Fruit fly (Drosophila melanogaster): ENCODE data around the gene CG11069.
A peak's percentile ranks its signal among the peaks of the same experiment; 100 is the strongest.

Gene CG11069

dm6 chr3R:24906648-24907047 is 12.1 kb downstream of the CG11069 start:
- TF ChIP-seq E2f2 (GFP tag; IDR thresholded peaks at IDR 0.05) (no peak), YL-1 (GFP tag; optimal IDR thresholded peaks at IDR 0.05) (no peak), CG6689 (GFP tag; IDR thresholded peaks at IDR 0.05) (no peak), dysf (GFP tag; IDR thresholded peaks at IDR 0.05) (no peak), CG14050 (GFP tag; IDR thresholded peaks at IDR 0.05) (no peak), Drgx (GFP tag; IDR thresholded peaks at IDR 0.05) (peak; percentile 46; the same call in 1 of the 2 replicates), sens (GFP tag) (peak; percentile 35), Dip3 (GFP tag; optimal IDR thresholded peaks at IDR 0.05) (no peak), Elba2 (GFP tag; optimal IDR thresholded peaks at IDR 0.05) (no peak), Atf6 (GFP tag; IDR thresholded peaks at IDR 0.05) (no peak), Vsx1 (GFP tag; optimal IDR thresholded peaks at IDR 0.05) (no peak), dati (GFP tag; IDR thresholded peaks at IDR 0.05) (no peak), CG7372 (GFP tag; IDR thresholded peaks at IDR 0.05) (0 out of 2 replicates have a peak, but pooled peaks have one; percentile 1), H2.0 (GFP tag; IDR thresholded peaks at IDR 0.05) (no peak), Adf1 (GFP tag; IDR thresholded peaks at IDR 0.05) (no peak)

dm6 chr3R:24908034-24908433 is 13.5 kb downstream of the CG11069 start:
- peak; percentile 28; the same call in 1 of the 2 replicates for TF ChIP-seq Drgx (GFP tag; IDR thresholded peaks at IDR 0.05)
- no peak for TF ChIP-seq CG18476 (GFP tag; optimal IDR thresholded peaks at IDR 0.05)

dm6 chr3R:24910097-24910496 is 15.6 kb downstream of the CG11069 start:
- TF ChIP-seq sens (GFP tag) (peak; percentile 17), sisA (GFP tag; IDR thresholded peaks at IDR 0.05) (peak; percentile 34; the same call in 1 of the 2 replicates), Drgx (GFP tag; IDR thresholded peaks at IDR 0.05) (peak; percentile 81), Ptx1 (GFP tag; IDR thresholded peaks at IDR 0.05) (0 out of 2 replicates have a peak, but pooled peaks have one; percentile 28), prd (optimal IDR thresholded peaks at IDR 0.05) (no peak), prd (GFP tag; IDR thresholded peaks at IDR 0.05) (peak; percentile 37; the same call in 1 of the 3 replicates), slbo (GFP tag; IDR thresholded peaks at IDR 0.05) (0 out of 2 replicates have a peak, but pooled peaks have one; percentile 3), ATbp (GFP tag; optimal IDR thresholded peaks at IDR 0.05) (no peak), dmrt11E (tag; optimal IDR thresholded peaks at IDR 0.05) (no peak)

- TF ChIP-seq Bdp1 (GFP tag; optimal IDR thresholded peaks at IDR 0.05) = peak; percentile 89
- TF ChIP-seq Six4 (GFP tag; optimal IDR thresholded peaks at IDR 0.05) = no peak
- no peak for TF ChIP-seq CG31365 (tag; optimal IDR thresholded peaks at IDR 0.05)
- TF ChIP-seq dimm (GFP tag; IDR thresholded peaks at IDR 0.05) = no peak
- TF ChIP-seq CG10147 (GFP tag; optimal IDR thresholded peaks at IDR 0.05) = no peak
- no peak for TF ChIP-seq CG18262 (tag; optimal IDR thresholded peaks at IDR 0.05)
- TF ChIP-seq ci (GFP tag; IDR thresholded peaks at IDR 0.05) = no peak
- no peak for TF ChIP-seq nom (GFP tag; optimal IDR thresholded peaks at IDR 0.05)
- TF ChIP-seq Nf-YA (GFP tag; IDR thresholded peaks at IDR 0.05) = no peak
- TF ChIP-seq Dbx (GFP tag; IDR thresholded peaks at IDR 0.05) = no peak
- no peak for TF ChIP-seq nerfin-2 (GFP tag; IDR thresholded peaks at IDR 0.05; ENCODE audit: partially characterized antibody)
- no peak for TF ChIP-seq sna (GFP tag; IDR thresholded peaks at IDR 0.05; ENCODE audit: partially characterized antibody)
- TF ChIP-seq Scr (GFP tag; IDR thresholded peaks at IDR 0.05; ENCODE audit: partially characterized antibody) = 0 out of 2 replicates have a peak, but pooled peaks have one; percentile 13
- no peak for TF ChIP-seq vnd (GFP tag; IDR thresholded peaks at IDR 0.05; ENCODE audit: partially characterized antibody)
- no peak for TF ChIP-seq CG10209 (GFP tag; optimal IDR thresholded peaks at IDR 0.05)
- TF ChIP-seq CG8290 (GFP tag; optimal IDR thresholded peaks at IDR 0.05) = no peak
- no peak for TF ChIP-seq CG8290 (tag; optimal IDR thresholded peaks at IDR 0.05)
- no peak for TF ChIP-seq emc (GFP tag; optimal IDR thresholded peaks at IDR 0.05)
- TF ChIP-seq Opbp (GFP tag; IDR thresholded peaks at IDR 0.05; ENCODE audit: partially characterized antibody) = 0 out of 3 replicates have a peak, but pooled peaks have one; percentile 34
- TF ChIP-seq CG4282 (GFP tag; optimal IDR thresholded peaks at IDR 0.05) = no peak
- TF ChIP-seq chif (GFP tag; optimal IDR thresholded peaks at IDR 0.05) = no peak
- no peak for TF ChIP-seq CG31441 (GFP tag; IDR thresholded peaks at IDR 0.05)
- no peak for TF ChIP-seq CG8089 (GFP tag; optimal IDR thresholded peaks at IDR 0.05)
- TF ChIP-seq lbe (GFP tag; optimal IDR thresholded peaks at IDR 0.05) = no peak
- no peak for TF ChIP-seq insv (GFP tag; optimal IDR thresholded peaks at IDR 0.05)
These were observed 20.3 kb downstream of the CG11069 start for dm6 chr3R:24914864-24915263.
